Worm (Caenorhabditis elegans): ENCODE results near the gene srg-16.
A peak's percentile ranks its signal among the peaks of the same experiment; 100 is the strongest.

Gene srg-16

ce11 chrII:12518008-12518407, 51.1 kb downstream of the srg-16 start (continued):
- no peak for TF ChIP-seq spr-1 (tag; optimal IDR thresholded peaks at IDR 0.05)
- TF ChIP-seq madf-5 (GFP tag; IDR thresholded peaks at IDR 0.05), result no peak
- no peak for TF ChIP-seq ceh-28 (tag; optimal IDR thresholded peaks at IDR 0.05)
- TF ChIP-seq mdt-29 (GFP tag; IDR thresholded peaks at IDR 0.05), result 0 out of 2 replicates have a peak, but pooled peaks have one; percentile 9
- TF ChIP-seq unc-39 (tag; optimal IDR thresholded peaks at IDR 0.05), result no peak
- TF ChIP-seq daf-8 (GFP tag; IDR thresholded peaks at IDR 0.05), result no peak
- no peak for TF ChIP-seq ceh-44 (GFP tag; IDR thresholded peaks at IDR 0.05)
- TF ChIP-seq nhr-28 (tag; optimal IDR thresholded peaks at IDR 0.05), result peak; percentile 4
- peak; percentile 38; the same call in 1 of the 2 replicates for TF ChIP-seq php-3 (GFP tag; IDR thresholded peaks at IDR 0.05)
- no peak for TF ChIP-seq lin-29 (GFP tag; IDR thresholded peaks at IDR 0.05)
- TF ChIP-seq Y105C5A.15 (GFP tag; IDR thresholded peaks at IDR 0.05), result no peak
- TF ChIP-seq hmg-1.1 (GFP tag; IDR thresholded peaks at IDR 0.05), result no peak
- TF ChIP-seq tra-1 (GFP tag; IDR thresholded peaks at IDR 0.05), result no peak
- TF ChIP-seq nhr-41 (GFP tag; IDR thresholded peaks at IDR 0.05), result no peak
- TF ChIP-seq ZK546.5 (tag; optimal IDR thresholded peaks at IDR 0.05), result no peak
- TF ChIP-seq nhr-25 (tag; optimal IDR thresholded peaks at IDR 0.05; ENCODE audit: borderline replicate concordance, insufficient read depth), result no peak
- TF ChIP-seq dve-1 (tag; optimal IDR thresholded peaks at IDR 0.05; ENCODE audit: insufficient read depth), result peak; percentile 72
- TF ChIP-seq hlh-11 (tag; optimal IDR thresholded peaks at IDR 0.05), result peak; percentile 22

- TF ChIP-seq mxl-3 (GFP tag; optimal IDR thresholded peaks at IDR 0.05) (no peak), unc-39 (tag; optimal IDR thresholded peaks at IDR 0.05) (no peak), lin-38 (GFP tag; IDR thresholded peaks at IDR 0.05) (0 out of 2 replicates have a peak, but pooled peaks have one; percentile 50), nhr-77 (tag; optimal IDR thresholded peaks at IDR 0.05) (peak; percentile 86), hlh-11 (tag; optimal IDR thresholded peaks at IDR 0.05) (peak; percentile 90), php-3 (GFP tag; IDR thresholded peaks at IDR 0.05) (peak; percentile 95), spr-1 (tag; optimal IDR thresholded peaks at IDR 0.05) (peak; percentile 36), T26A8.4 (GFP tag; IDR thresholded peaks at IDR 0.05) (peak; percentile 64), mxl-2 (GFP tag; conservative IDR thresholded peaks at IDR 0.05) (peak; percentile 70), nhr-28 (tag; optimal IDR thresholded peaks at IDR 0.05) (peak; percentile 79), F10B5.3 (tag; optimal IDR thresholded peaks at IDR 0.05) (no peak), hif-1 (tag; optimal IDR thresholded peaks at IDR 0.05) (peak; percentile 31 to 36), T20F7.1 (GFP tag; optimal IDR thresholded peaks at IDR 0.05) (peak; percentile 71), egl-43 (GFP tag; IDR thresholded peaks at IDR 0.05) (0 out of 2 replicates have a peak, but pooled peaks have one; percentile 46), mes-2 (tag; optimal IDR thresholded peaks at IDR 0.05; ENCODE audit: poor library complexity, severe bottlenecking) (peak; percentile 40), lim-7 (GFP tag; IDR thresholded peaks at IDR 0.05) (0 out of 2 replicates have a peak, but pooled peaks have one; percentile 26), nhr-102 (tag; optimal IDR thresholded peaks at IDR 0.05) (peak; percentile 85), Y75B8A.6 (GFP tag; IDR thresholded peaks at IDR 0.05) (peak; percentile 87; the same call in 1 of the 2 replicates), dmd-6 (GFP tag; IDR thresholded peaks at IDR 0.05) (peak; percentile 98), fkh-10 (GFP tag; optimal IDR thresholded peaks at IDR 0.05) (no peak), dve-1 (tag; optimal IDR thresholded peaks at IDR 0.05; ENCODE audit: insufficient read depth) (peak; percentile 95), nhr-41 (GFP tag; IDR thresholded peaks at IDR 0.05) (no peak), aha-1 (tag) (peak; percentile 74), pha-4 (GFP tag; IDR thresholded peaks at IDR 0.05) (peak; percentile 71; the same call in 1 of the 2 replicates), pha-4 (tag; optimal IDR thresholded peaks at IDR 0.05) (no peak), lsy-2 (tag; optimal IDR thresholded peaks at IDR 0.05) (no peak), hlh-30 (tag; optimal IDR thresholded peaks at IDR 0.05; ENCODE audit: insufficient read depth) (peak; percentile 55), fos-1 (tag; optimal IDR thresholded peaks at IDR 0.05) (peak; percentile 15), ama-1 (optimal IDR thresholded peaks at IDR 0.05) (peak; percentile 74), unc-62 (GFP tag; optimal IDR thresholded peaks at IDR 0.05 in 1 of 2) (peak; percentile 69 to 97), unc-62 (tag; optimal IDR thresholded peaks at IDR 0.05) (no peak), zfp-3 (GFP tag; conservative IDR thresholded peaks at IDR 0.05) (0 out of 2 replicates have a peak, but pooled peaks have one; percentile 20), ZK546.5 (tag; optimal IDR thresholded peaks at IDR 0.05) (no peak), daf-16 (GFP tag; optimal IDR thresholded peaks at IDR 0.05) (peak in 1 of 2 experiments; percentile 35), daf-16 (tag; optimal IDR thresholded peaks at IDR 0.05) (peak; percentile 81), mdl-1 (tag; optimal IDR thresholded peaks at IDR 0.05) (peak in 1 of 2 experiments; percentile 50), F44E2.7 (GFP tag; IDR thresholded peaks at IDR 0.05) (no peak)
Measured at ce11 chrII:12518809-12519344, 51.9 kb downstream of the srg-16 start, which contains the start of gene srh-70. Gene srh-70, minus strand, starts transcription at chrII:12518859.

Measured in whole organism, L4 larva.